Worm (Caenorhabditis elegans) whole organism, L1 larva: ENCODE results near the gene cthd-1.
A peak's percentile ranks its signal among the peaks of the same experiment; 100 is the strongest.

ENCODE experiments used
- alr-1 ChIP-seq: fragments of 200-800 bp; sonication (Bioruptor generic); optimal IDR thresholded peaks from 2 replicates; lab custom pipeline; 2018; ENCODE audit warnings: borderline replicate concordance, mild to moderate bottlenecking, missing genetic modification characterization, missing compliant biosample characterization
- aly-2 ChIP-seq: fragments of 150-350 bp; optimal IDR thresholded peaks from 2 replicates; lab custom pipeline; 2014; ENCODE audit warnings: missing biosample characterization, missing genetic modification characterization
- ceh-82 ChIP-seq, 3 experiments: fragments of 150-350 bp in 1 of 3; sonication (generic microtip) in 2 of 3; optimal IDR thresholded peaks; 2 replicates each; lab custom pipeline; 2014 to 2017; ENCODE audit warnings: missing biosample characterization in 3 of 3, missing genetic modification characterization in 3 of 3
- ceh-88 ChIP-seq: fragments of 200-800 bp; sonication (Bioruptor generic); IDR thresholded peaks from 2 replicates; pipeline ENCODE4 v1.3.6; 2022; ENCODE audit warnings: missing genetic modification characterization, missing compliant biosample characterization
- ces-1 ChIP-seq: fragments of 150-350 bp; optimal IDR thresholded peaks from 2 replicates; lab custom pipeline; 2014; ENCODE audit warnings: missing biosample characterization, missing genetic modification reagents, missing genetic modification characterization
- egl-13 ChIP-seq: sonication (generic microtip); optimal IDR thresholded peaks from 2 replicates; lab custom pipeline; 2016; ENCODE audit warnings: missing genotype, missing genetic modification reagents, missing genetic modification characterization, missing compliant biosample characterization
- elt-2 ChIP-seq: sonication (generic microtip); optimal IDR thresholded peaks from 2 replicates; lab custom pipeline; 2016; ENCODE audit warnings: missing genetic modification characterization, mild to moderate bottlenecking, inconsistent platforms, missing compliant biosample characterization, missing genetic modification reagents
- fkh-4 ChIP-seq: sonication (generic microtip); optimal IDR thresholded peaks from 2 replicates; lab custom pipeline; 2016; ENCODE audit warnings: missing compliant biosample characterization, missing genetic modification characterization, borderline replicate concordance
- fkh-8 ChIP-seq: sonication (generic microtip); optimal IDR thresholded peaks from 2 replicates; lab custom pipeline; 2016; ENCODE audit warnings: mild to moderate bottlenecking, missing genetic modification characterization, missing compliant biosample characterization
- hlh-17 ChIP-seq: fragments of 200-800 bp; sonication (Bioruptor generic); optimal IDR thresholded peaks from 2 replicates; lab custom pipeline; 2018; ENCODE audit warnings: missing genetic modification characterization, mild to moderate bottlenecking, missing compliant biosample characterization, moderate library complexity, borderline replicate concordance
- hlh-4 ChIP-seq: sonication (generic microtip); optimal IDR thresholded peaks from 2 replicates; lab custom pipeline; 2016; ENCODE audit warnings: mild to moderate bottlenecking, missing genetic modification characterization, missing compliant biosample characterization
- hpl-2 ChIP-seq: fragments of 150-350 bp; optimal IDR thresholded peaks from 2 replicates; lab custom pipeline; 2014; ENCODE audit warnings: missing biosample characterization, missing genetic modification reagents, missing genetic modification characterization
- irx-1 ChIP-seq: sonication (generic microtip); optimal IDR thresholded peaks from 2 replicates; lab custom pipeline; 2016; ENCODE audit warnings: missing genetic modification characterization, missing compliant biosample characterization
- isw-1 ChIP-seq: fragments of 200-800 bp; sonication (Bioruptor generic); IDR thresholded peaks from 2 replicates; pipeline ENCODE4 v1.3.6; 2022; ENCODE audit warnings: missing genetic modification characterization, missing compliant biosample characterization
- lin-13 ChIP-seq: fragments of 150-350 bp; optimal IDR thresholded peaks from 2 replicates; lab custom pipeline; 2014; ENCODE audit warnings: missing biosample characterization, missing genetic modification reagents, missing genetic modification characterization
- lin-14 ChIP-seq: fragments of 200-800 bp; sonication (Bioruptor generic); optimal IDR thresholded peaks from 2 replicates; lab custom pipeline; 2018; ENCODE audit warnings: mild to moderate bottlenecking, missing genetic modification characterization, moderate library complexity, missing compliant biosample characterization
- lin-15B ChIP-seq: fragments of 150-350 bp; sonication (generic microtip); optimal IDR thresholded peaks from 3 replicates; lab custom pipeline; 2014; ENCODE audit warnings: missing biosample characterization, missing genetic modification characterization
- lin-35 ChIP-seq, 2 experiments: fragments of 150-350 bp; optimal IDR thresholded peaks; 2 replicates each; lab custom pipeline; 2014; ENCODE audit warnings: missing biosample characterization in 2 of 2, missing genetic modification characterization in 2 of 2, missing genetic modification reagents in 2 of 2
- lin-39 ChIP-seq: fragments of 150-350 bp; optimal IDR thresholded peaks from 2 replicates; lab custom pipeline; 2014; ENCODE audit warnings: missing biosample characterization, missing genetic modification reagents, missing genetic modification characterization
- lsy-2 ChIP-seq, 2 experiments: fragments of 150-350 bp; optimal IDR thresholded peaks; 2 replicates each; lab custom pipeline; 2014; ENCODE audit warnings: missing biosample characterization in 2 of 2, missing genetic modification characterization in 2 of 2
- mab-9 ChIP-seq: fragments of 200-800 bp; sonication (Bioruptor generic); IDR thresholded peaks from 2 replicates; pipeline ENCODE4 v1.3.6; 2022; ENCODE audit warnings: missing genetic modification reagents, missing genetic modification characterization, missing compliant biosample characterization
- mef-2 ChIP-seq: fragments of 150-350 bp; optimal IDR thresholded peaks from 2 replicates; lab custom pipeline; 2014; ENCODE audit warnings: missing biosample characterization, missing genetic modification characterization
- mep-1 ChIP-seq: fragments of 150-350 bp; optimal IDR thresholded peaks from 2 replicates; lab custom pipeline; 2014; ENCODE audit warnings: missing biosample characterization, missing genetic modification characterization
- nhr-20 ChIP-seq: sonication (generic microtip); optimal IDR thresholded peaks from 2 replicates; lab custom pipeline; 2016; ENCODE audit warnings: mild to moderate bottlenecking, missing genetic modification characterization, missing compliant biosample characterization
- nhr-47 ChIP-seq: sonication (generic microtip); optimal IDR thresholded peaks from 2 replicates; lab custom pipeline; 2016; ENCODE audit warnings: mild to moderate bottlenecking, missing genetic modification characterization, moderate library complexity, missing compliant biosample characterization
- nhr-71 ChIP-seq: sonication (generic microtip); optimal IDR thresholded peaks from 2 replicates; lab custom pipeline; 2016; ENCODE audit warnings: mild to moderate bottlenecking, missing genetic modification characterization, moderate library complexity, missing compliant biosample characterization
- nhr-76 ChIP-seq: sonication (generic microtip); optimal IDR thresholded peaks from 2 replicates; lab custom pipeline; 2017; ENCODE audit warnings: missing biosample characterization, missing genetic modification characterization
- nhr-85 ChIP-seq: sonication (generic microtip); peaks from one replicate; lab custom pipeline; 2016; ENCODE audit warnings: missing genetic modification characterization, inconsistent platforms, missing compliant biosample characterization
- nhr-90 ChIP-seq: sonication (generic microtip); optimal IDR thresholded peaks from 2 replicates; lab custom pipeline; 2016; ENCODE audit warnings: mild to moderate bottlenecking, missing genetic modification characterization, missing compliant biosample characterization; ENCODE audit not compliant: poor library complexity
- pag-3 ChIP-seq: sonication (generic microtip); optimal IDR thresholded peaks from 2 replicates; lab custom pipeline; 2017; ENCODE audit warnings: missing genetic modification characterization, mild to moderate bottlenecking, missing compliant biosample characterization, antibody characterized with exemption, borderline replicate concordance; ENCODE audit not compliant: insufficient read depth
- pax-3 ChIP-seq: fragments of 200-800 bp; sonication (Bioruptor generic); optimal IDR thresholded peaks from 2 replicates; lab custom pipeline; 2018; ENCODE audit warnings: mild to moderate bottlenecking, missing genetic modification characterization, moderate library complexity, missing compliant biosample characterization
- snu-23 ChIP-seq: sonication (generic microtip); optimal IDR thresholded peaks from 2 replicates; lab custom pipeline; 2016; ENCODE audit warnings: missing genetic modification characterization, missing compliant biosample characterization
- sox-4 ChIP-seq: sonication (generic microtip); optimal IDR thresholded peaks from 2 replicates; lab custom pipeline; 2016; ENCODE audit warnings: missing genetic modification characterization, missing compliant biosample characterization
- tlp-1 ChIP-seq: fragments of 150-350 bp; optimal IDR thresholded peaks from 2 replicates; lab custom pipeline; 2014; ENCODE audit warnings: missing biosample characterization, missing genetic modification characterization
- unc-130 ChIP-seq: fragments of 150-350 bp; optimal IDR thresholded peaks from 2 replicates; lab custom pipeline; 2017; ENCODE audit warnings: missing biosample characterization, missing genetic modification characterization, inconsistent platforms
- unc-30 ChIP-seq: sonication (generic microtip); optimal IDR thresholded peaks from 2 replicates; lab custom pipeline; 2017; ENCODE audit warnings: missing biosample characterization, missing genetic modification characterization
- unc-98 ChIP-seq: fragments of 200-800 bp; sonication (Bioruptor generic); IDR thresholded peaks from 2 replicates; pipeline ENCODE4 v1.3.6; 2022; ENCODE audit warnings: missing genetic modification characterization, missing compliant biosample characterization
- xbp-1 ChIP-seq: sonication (generic microtip); optimal IDR thresholded peaks from 2 replicates; lab custom pipeline; 2016; ENCODE audit warnings: missing genetic modification characterization, missing compliant biosample characterization
- zag-1 ChIP-seq: fragments of 150-350 bp; optimal IDR thresholded peaks from 2 replicates; lab custom pipeline; 2014; ENCODE audit warnings: missing biosample characterization, missing genetic modification characterization
- ztf-11 ChIP-seq, 2 experiments: sonication (generic microtip); optimal IDR thresholded peaks; 2 replicates each; lab custom pipeline; 2016 to 2017; ENCODE audit warnings: missing genetic modification characterization in 2 of 2, missing biosample characterization in 1 of 2, missing compliant biosample characterization in 1 of 2

Gene cthd-1

DNA sequence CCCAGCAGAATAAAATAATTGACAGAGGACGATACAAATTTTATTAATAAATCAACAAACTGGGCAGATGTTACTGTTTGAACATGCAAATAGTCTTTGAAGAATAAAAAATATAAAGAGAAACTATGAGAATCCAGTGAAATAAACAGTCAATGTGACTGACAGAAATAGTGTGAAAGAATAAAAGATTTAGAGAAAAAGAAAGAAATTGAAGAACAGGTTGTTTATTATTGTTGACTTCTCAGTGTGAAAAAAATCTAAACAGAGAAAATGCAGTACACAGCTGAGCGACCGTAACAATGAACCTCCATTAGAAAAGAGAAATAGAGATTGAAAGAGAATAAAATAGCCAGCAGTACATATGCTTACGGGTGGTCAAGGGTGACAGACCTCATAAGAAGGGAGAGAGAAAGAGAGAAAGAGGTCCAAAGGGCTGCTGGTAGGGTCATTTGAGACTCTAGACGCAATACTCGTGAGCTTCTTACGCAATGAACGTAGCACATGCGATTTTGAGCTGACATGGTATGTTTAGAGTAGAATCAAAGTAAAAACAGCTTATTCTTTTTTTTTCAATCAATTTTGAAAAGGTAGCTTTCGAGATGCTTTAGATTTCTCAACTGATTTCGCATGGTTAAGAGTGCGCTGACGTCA lies 46.1 kb downstream of the cthd-1 start, which contains the start of gene slcr-46.3 (continued):
- TF ChIP-seq isw-1 (GFP tag; lab: Robert Waterston, UW): no peak
- TF ChIP-seq mef-2: no peak
- TF ChIP-seq fkh-4 (tag; lab: Kevin White, UChicago): no peak
- TF ChIP-seq tlp-1: no peak
- no peak for TF ChIP-seq unc-30
- no peak for TF ChIP-seq lin-13 (GFP tag; lab: Kevin White, UChicago)
- TF ChIP-seq nhr-76 (tag; lab: Kevin White, UChicago): no peak
- no peak for TF ChIP-seq ces-1 (GFP tag; lab: Kevin White, UChicago)
- TF ChIP-seq snu-23 (GFP tag; lab: Kevin White, UChicago): peak; percentile 21
- TF ChIP-seq ceh-88: no peak
- no peak for TF ChIP-seq ztf-11 (tag; optimal IDR thresholded peaks at IDR 0.05; lab: Kevin White, UChicago)
- peak; percentile 76 for TF ChIP-seq nhr-85
- TF ChIP-seq pag-3 (tag; lab: Kevin White, UChicago): no peak
- TF ChIP-seq lin-35 (GFP tag; optimal IDR thresholded peaks at IDR 0.05; lab: Kevin White, UChicago): peak in 1 of 2 experiments; percentile 37
- no peak for TF ChIP-seq xbp-1 (tag; lab: Kevin White, UChicago)
- no peak for TF ChIP-seq hpl-2
- TF ChIP-seq hlh-17 (GFP tag; lab: Kevin White, UChicago): no peak
- TF ChIP-seq lin-39 (tag; lab: Kevin White, UChicago): no peak
- no peak for TF ChIP-seq nhr-47
- TF ChIP-seq lin-15B (tag; lab: Kevin White, UChicago): no peak
- TF ChIP-seq irx-1: no peak
- TF ChIP-seq zag-1 (tag; lab: Kevin White, UChicago): no peak
- peak in 1 of 2 experiments; percentile 49 for TF ChIP-seq lsy-2 (tag; optimal IDR thresholded peaks at IDR 0.05; lab: Kevin White, UChicago)
- TF ChIP-seq fkh-8 (tag; lab: Kevin White, UChicago): no peak
- no peak for TF ChIP-seq hlh-4
- no peak for TF ChIP-seq nhr-71 (tag; lab: Kevin White, UChicago)
- TF ChIP-seq nhr-20 (tag; lab: Kevin White, UChicago): no peak
- no peak for TF ChIP-seq aly-2 (tag; lab: Kevin White, UChicago)
- no peak for TF ChIP-seq alr-1
- TF ChIP-seq mab-9 (GFP tag; lab: Robert Waterston, UW): no peak
- TF ChIP-seq mep-1 (tag; lab: Kevin White, UChicago): peak; percentile 7
- TF ChIP-seq unc-98: no peak
- TF ChIP-seq lin-14 (GFP tag; lab: Kevin White, UChicago): peak; percentile 42
- no peak for TF ChIP-seq egl-13 (tag; lab: Kevin White, UChicago)
- no peak for TF ChIP-seq nhr-90 (tag; lab: Kevin White, UChicago)
- no peak for TF ChIP-seq unc-130 (tag; lab: Kevin White, UChicago)
- TF ChIP-seq ceh-82 (tag; optimal IDR thresholded peaks at IDR 0.05; lab: Kevin White, UChicago): no peak
- TF ChIP-seq, all 84 proteins: peak for 10

- TF ChIP-seq elt-2 (peak; percentile 21), mef-2 (no peak), ceh-88 (no peak), sox-4 (no peak), lin-35 (GFP tag; optimal IDR thresholded peaks at IDR 0.05; lab: Kevin White, UChicago) (peak in 1 of 2 experiments; percentile 8), pax-3 (tag; lab: Kevin White, UChicago) (no peak)
These were observed 47.6 kb downstream of the cthd-1 start for ce11 chrV:9725719-9726118.
